Fruit fly (Drosophila melanogaster): ENCODE results near the gene Cyp28d1.

The Cyp28d1 gene

DNA sequence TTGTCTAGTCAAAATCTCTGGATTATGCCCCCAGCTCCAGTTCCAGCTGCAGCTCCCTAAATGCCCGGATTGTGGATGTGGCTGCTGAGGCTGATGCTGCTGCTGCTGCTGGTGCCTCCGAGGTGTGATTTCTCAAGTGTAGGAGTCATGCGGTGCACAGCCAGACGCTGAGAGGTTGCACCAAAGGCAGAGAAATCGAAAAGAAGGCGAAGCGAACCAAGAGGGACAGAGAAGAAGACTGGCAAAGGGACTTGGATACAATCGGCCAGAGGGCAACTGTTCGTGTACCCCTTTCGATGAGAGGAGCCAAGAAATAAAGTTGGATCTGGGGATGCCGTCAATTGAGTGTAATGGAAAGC is 28.3 kb downstream of the Cyp28d1 start (continued):
- TF ChIP-seq CG9797 (GFP tag; optimal IDR thresholded peaks at IDR 0.05) (no peak), CG2199 (GFP tag; IDR thresholded peaks at IDR 0.05) (peak; percentile 95), abd-A (tag; optimal IDR thresholded peaks at IDR 0.05) (peak; percentile 4), Kr (GFP tag; optimal IDR thresholded peaks at IDR 0.05) (peak; percentile 61), CG10431 (GFP tag; optimal IDR thresholded peaks at IDR 0.05) (no peak), CG5953 (GFP tag; IDR thresholded peaks at IDR 0.05) (no peak), CG3065 (GFP tag; optimal IDR thresholded peaks at IDR 0.05) (no peak), Med (GFP tag) (peak; percentile 48), CG10654 (GFP tag; optimal IDR thresholded peaks at IDR 0.05) (no peak), CG10366 (GFP tag; IDR thresholded peaks at IDR 0.05) (peak; percentile 5; the same call in 1 of the 2 replicates), CG17361 (GFP tag; IDR thresholded peaks at IDR 0.05) (0 out of 3 replicates have a peak, but pooled peaks have one; percentile 19), Ets97D (GFP tag; optimal IDR thresholded peaks at IDR 0.05) (no peak), sug (tag; optimal IDR thresholded peaks at IDR 0.05) (no peak), CG4707 (GFP tag; optimal IDR thresholded peaks at IDR 0.05) (no peak), so (GFP tag; IDR thresholded peaks at IDR 0.05) (no peak), gsb-n (tag; optimal IDR thresholded peaks at IDR 0.05) (peak; percentile 43), CG31365 (tag; optimal IDR thresholded peaks at IDR 0.05) (no peak), pros (GFP tag; optimal IDR thresholded peaks at IDR 0.05) (peak; percentile 76), ara (GFP tag; IDR thresholded peaks at IDR 0.05) (0 out of 2 replicates have a peak, but pooled peaks have one; percentile 4), aop (GFP tag; IDR thresholded peaks at IDR 0.05) (no peak), nmo (GFP tag; optimal IDR thresholded peaks at IDR 0.05) (no peak), zen (tag; optimal IDR thresholded peaks at IDR 0.05) (no peak), danr (GFP tag; IDR thresholded peaks at IDR 0.05) (no peak), inv (GFP tag; IDR thresholded peaks at IDR 0.05; ENCODE audit: partially characterized antibody) (no peak), Ravus (GFP tag; IDR thresholded peaks at IDR 0.05) (no peak), H15 (GFP tag; IDR thresholded peaks at IDR 0.05) (no peak), Gsc (GFP tag; IDR thresholded peaks at IDR 0.05) (no peak), NfI (GFP tag; optimal IDR thresholded peaks at IDR 0.05) (no peak), Elba2 (GFP tag; optimal IDR thresholded peaks at IDR 0.05) (no peak), CG8924 (tag; optimal IDR thresholded peaks at IDR 0.05) (no peak), br (optimal IDR thresholded peaks at IDR 0.05) (no peak), MESR4 (GFP tag; optimal IDR thresholded peaks at IDR 0.05) (no peak), Spps (tag; optimal IDR thresholded peaks at IDR 0.05) (no peak), CG4282 (GFP tag; optimal IDR thresholded peaks at IDR 0.05) (no peak), CG2875 (GFP tag; optimal IDR thresholded peaks at IDR 0.05) (no peak), CG9727 (GFP tag; optimal IDR thresholded peaks at IDR 0.05) (no peak), ind (GFP tag; optimal IDR thresholded peaks at IDR 0.05) (no peak), sens-2 (GFP tag; IDR thresholded peaks at IDR 0.05) (no peak), kah (GFP tag; optimal IDR thresholded peaks at IDR 0.05) (no peak), CG14441 (GFP tag; IDR thresholded peaks at IDR 0.05) (no peak), phol (tag; optimal IDR thresholded peaks at IDR 0.05) (no peak), twi (tag; optimal IDR thresholded peaks at IDR 0.05) (peak; percentile 50), CG30431 (GFP tag; optimal IDR thresholded peaks at IDR 0.05) (no peak), Hmx (GFP tag; optimal IDR thresholded peaks at IDR 0.05) (no peak), CG14667 (GFP tag; IDR thresholded peaks at IDR 0.05) (no peak), caup (GFP tag; optimal IDR thresholded peaks at IDR 0.05; ENCODE audit: severe bottlenecking) (no peak), CG2678 (tag; optimal IDR thresholded peaks at IDR 0.05) (no peak), CG10543 (GFP tag; optimal IDR thresholded peaks at IDR 0.05) (peak; percentile 32), CG6791 (GFP tag; IDR thresholded peaks at IDR 0.05; ENCODE audit: partially characterized antibody) (peak; percentile 30; the same call in 1 of the 3 replicates), CG12104 (GFP tag; optimal IDR thresholded peaks at IDR 0.05) (no peak), bab2 (GFP tag; optimal IDR thresholded peaks at IDR 0.05) (no peak), Dll (GFP tag; IDR thresholded peaks at IDR 0.05; ENCODE audit: partially characterized antibody) (no peak)

Measured in whole organism, embryonic.